Fruit fly (Drosophila melanogaster) whole organism, pupa: Measurements from ENCODE around the gene TwdlV.

ENCODE experiments used
- CG10348 ChIP-seq: fragments of 200-800 bp; sonication (Bioruptor generic); IDR thresholded peaks from 2 replicates; pipeline ENCODE4 v1.3.6; 2022; ENCODE audit warnings: missing biosample characterization, missing genetic modification characterization
- CG12605 ChIP-seq: fragments of 200-800 bp; sonication (Bioruptor generic); IDR thresholded peaks from 2 replicates; pipeline ENCODE4 v1.3.6; 2022; ENCODE audit warnings: missing biosample characterization, missing genetic modification characterization
- CG13204 ChIP-seq: fragments of 200-800 bp; sonication (Bioruptor generic); optimal IDR thresholded peaks from 2 replicates; lab custom pipeline; 2018; ENCODE audit warnings: missing biosample characterization, mild to moderate bottlenecking, missing genetic modification characterization, moderate library complexity
- CG14655 ChIP-seq: fragments of 200-800 bp; sonication (Bioruptor generic); optimal IDR thresholded peaks from 3 replicates; lab custom pipeline; 2017; ENCODE audit warnings: mild to moderate bottlenecking, missing biosample characterization, missing genetic modification reagents, missing genetic modification characterization
- CG15710 ChIP-seq: fragments of 200-800 bp; sonication (Bioruptor generic); optimal IDR thresholded peaks from 2 replicates; lab custom pipeline; 2018; ENCODE audit warnings: missing biosample characterization, mild to moderate bottlenecking, missing genetic modification characterization, moderate library complexity
- CG17806 ChIP-seq: fragments of 200-800 bp; sonication (Bioruptor generic); optimal IDR thresholded peaks from 2 replicates; lab custom pipeline; 2018; ENCODE audit warnings: missing biosample characterization, mild to moderate bottlenecking, missing genetic modification characterization, moderate library complexity
- CG32121 ChIP-seq: fragments of 200-800 bp; sonication (Bioruptor generic); IDR thresholded peaks from 2 replicates; pipeline ENCODE4 v1.3.6; 2022; ENCODE audit warnings: missing biosample characterization, missing genetic modification characterization
- CG34367 ChIP-seq: fragments of 200-800 bp; sonication (Bioruptor generic); optimal IDR thresholded peaks from 2 replicates; lab custom pipeline; 2018; ENCODE audit warnings: missing biosample characterization, mild to moderate bottlenecking, missing genetic modification characterization
- CG4496 ChIP-seq: fragments of 200-800 bp; sonication (Bioruptor generic); IDR thresholded peaks from 3 replicates; pipeline ENCODE4 v1.3.6; 2022; ENCODE audit warnings: missing biosample characterization, missing genetic modification characterization
- CG8159 ChIP-seq: fragments of 200-800 bp; sonication (Bioruptor generic); optimal IDR thresholded peaks from 3 replicates; lab custom pipeline; 2018; ENCODE audit warnings: missing biosample characterization, mild to moderate bottlenecking, missing genetic modification characterization, moderate library complexity
- CG8301 ChIP-seq: fragments of 200-800 bp; sonication (Bioruptor generic); optimal IDR thresholded peaks from 2 replicates; lab custom pipeline; 2018; ENCODE audit warnings: missing biosample characterization, mild to moderate bottlenecking, missing genetic modification characterization
- CG9948 ChIP-seq: fragments of 200-800 bp; sonication (Bioruptor generic); optimal IDR thresholded peaks from 2 replicates; lab custom pipeline; 2018; ENCODE audit warnings: missing biosample characterization, mild to moderate bottlenecking, missing genetic modification characterization, moderate library complexity
- D1 ChIP-seq: fragments of 200-800 bp; sonication (Bioruptor generic); optimal IDR thresholded peaks from 2 replicates; lab custom pipeline; 2018; ENCODE audit warnings: missing biosample characterization, mild to moderate bottlenecking, missing genetic modification characterization, moderate library complexity
- EcR ChIP-seq: fragments of 200-800 bp; sonication (Bioruptor generic); optimal IDR thresholded peaks from 3 replicates; lab custom pipeline; 2019; ENCODE audit warnings: missing biosample characterization, missing genetic modification characterization, mild to moderate bottlenecking, moderate library complexity, missing genetic modification reagents
- Ets98B ChIP-seq: fragments of 200-800 bp; sonication (Bioruptor generic); IDR thresholded peaks from 2 replicates; pipeline ENCODE4 v1.3.6; 2022; ENCODE audit warnings: missing biosample characterization, missing genetic modification characterization
- Pif1A ChIP-seq: fragments of 200-800 bp; sonication (Bioruptor generic); optimal IDR thresholded peaks from 3 replicates; lab custom pipeline; 2016; ENCODE audit warnings: missing biosample characterization, missing genetic modification characterization
- Pif1B ChIP-seq: fragments of 200-800 bp; sonication (Bioruptor generic); optimal IDR thresholded peaks from 3 replicates; lab custom pipeline; 2016; ENCODE audit warnings: missing biosample characterization, missing genetic modification characterization
- Snoo ChIP-seq: fragments of 200-800 bp; sonication (Bioruptor generic); optimal IDR thresholded peaks from 3 replicates; lab custom pipeline; 2017; ENCODE audit warnings: missing biosample characterization, mild to moderate bottlenecking, missing genetic modification characterization, inconsistent platforms
- fd96Ca ChIP-seq: fragments of 200-800 bp; sonication (Bioruptor generic); IDR thresholded peaks from 3 replicates; pipeline ENCODE4 v1.3.6; 2022; ENCODE audit warnings: missing biosample characterization, missing genetic modification characterization
- gl ChIP-seq: fragments of 200-800 bp; sonication (Bioruptor generic); optimal IDR thresholded peaks from 2 replicates; lab custom pipeline; 2018; ENCODE audit warnings: missing biosample characterization, mild to moderate bottlenecking, missing genetic modification characterization
- rn ChIP-seq: fragments of 200-800 bp; sonication (Bioruptor generic); IDR thresholded peaks from 2 replicates; pipeline ENCODE4 v1.3.6; 2022; ENCODE audit warnings: missing biosample characterization, missing genetic modification characterization

The TwdlV gene

DNA sequence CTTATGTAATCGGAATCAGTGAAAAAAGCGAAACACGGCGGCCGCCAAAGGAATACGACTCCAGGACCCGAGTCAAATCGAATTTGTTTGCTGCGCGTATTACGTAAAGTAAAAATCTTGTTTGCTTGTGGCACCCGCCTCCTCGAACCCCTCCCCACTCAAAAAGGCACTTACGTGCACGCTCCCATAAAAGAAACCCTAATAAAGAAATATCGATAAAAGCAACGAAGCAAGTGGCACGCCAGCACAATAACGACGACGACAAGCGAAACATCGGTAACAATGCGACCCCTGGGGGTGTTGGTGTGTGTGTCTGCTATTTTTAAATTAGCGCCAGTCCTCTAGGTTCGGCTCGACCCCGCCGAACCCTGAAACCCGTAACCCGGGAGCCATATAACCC, 27.7 kb downstream of the TwdlV start:
- TF ChIP-seq gl (tag; lab: Kevin White, UChicago) (no peak), CG14655 (GFP tag; lab: Kevin White, UChicago) (no peak), EcR (GFP tag; lab: Kevin White, UChicago) (no peak), CG8301 (tag; lab: Kevin White, UChicago) (no peak), CG4496 (no peak), CG17806 (tag; lab: Kevin White, UChicago) (no peak)

DNA sequence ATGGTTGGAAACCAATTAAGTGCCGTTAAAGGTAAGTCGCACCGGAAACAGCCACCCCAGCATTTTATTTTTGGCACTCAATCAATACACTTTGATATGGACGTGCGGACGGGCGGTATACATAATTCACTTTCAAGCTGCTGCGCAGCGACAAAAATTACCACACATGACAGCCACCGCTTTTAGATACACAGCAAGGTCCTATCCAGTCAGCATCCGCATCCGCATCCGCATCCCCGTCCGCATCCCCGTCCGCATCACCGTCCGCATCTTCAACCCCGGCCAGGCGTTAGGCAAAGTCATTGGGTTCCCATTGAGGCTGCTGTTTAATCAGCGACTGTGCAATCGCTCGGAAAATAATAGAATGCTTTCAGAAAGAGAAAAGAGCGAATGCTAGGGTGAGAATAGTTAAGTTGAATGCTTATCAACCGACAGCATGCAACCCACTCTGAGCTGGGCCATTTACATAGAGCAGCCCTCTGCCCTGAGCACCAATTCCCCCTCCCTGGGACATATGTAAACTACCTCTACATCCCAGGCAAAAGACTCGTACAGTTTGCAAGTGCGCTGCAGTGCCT, 30.0 kb downstream of the TwdlV start:
- TF ChIP-seq CG10348 (GFP tag; lab: Robert Waterston, UW) (no peak), CG12605 (GFP tag; lab: Robert Waterston, UW) (no peak), Pif1A (GFP tag; lab: Kevin White, UChicago) (no peak), CG9948 (tag; lab: Kevin White, UChicago) (no peak), CG17806 (tag; lab: Kevin White, UChicago) (no peak), Snoo (tag; lab: Kevin White, UChicago) (no peak), CG32121 (GFP tag; lab: Robert Waterston, UW) (no peak), Pif1B (GFP tag; lab: Kevin White, UChicago) (no peak), rn (no peak), D1 (tag; lab: Kevin White, UChicago) (no peak), CG34367 (tag; lab: Kevin White, UChicago) (no peak), Ets98B (GFP tag; lab: Robert Waterston, UW) (no peak), fd96Ca (no peak), CG8159 (tag; lab: Kevin White, UChicago) (no peak)

DNA sequence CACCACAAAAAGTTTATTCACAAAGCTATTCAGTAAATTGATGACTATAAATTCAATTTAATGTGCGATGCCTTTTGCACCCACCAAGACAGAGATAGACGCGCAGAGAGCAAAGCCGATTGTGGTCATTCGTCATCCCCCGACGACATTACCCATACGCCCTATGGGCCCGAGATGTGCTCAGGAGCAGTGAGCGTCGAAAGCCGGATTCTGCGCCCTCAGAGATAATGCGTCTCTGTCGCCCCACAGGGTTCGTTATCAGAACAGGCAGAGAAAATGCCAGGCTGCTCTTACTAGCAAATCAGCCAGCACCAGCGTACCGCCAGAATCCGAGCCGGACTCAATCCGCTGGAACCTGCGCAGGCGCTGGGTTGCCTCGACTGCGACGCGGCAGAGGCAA, 36.8 kb downstream of the TwdlV start:
- TF ChIP-seq gl (tag; lab: Kevin White, UChicago) (peak; percentile 7), EcR (GFP tag; lab: Kevin White, UChicago) (no peak)

DNA sequence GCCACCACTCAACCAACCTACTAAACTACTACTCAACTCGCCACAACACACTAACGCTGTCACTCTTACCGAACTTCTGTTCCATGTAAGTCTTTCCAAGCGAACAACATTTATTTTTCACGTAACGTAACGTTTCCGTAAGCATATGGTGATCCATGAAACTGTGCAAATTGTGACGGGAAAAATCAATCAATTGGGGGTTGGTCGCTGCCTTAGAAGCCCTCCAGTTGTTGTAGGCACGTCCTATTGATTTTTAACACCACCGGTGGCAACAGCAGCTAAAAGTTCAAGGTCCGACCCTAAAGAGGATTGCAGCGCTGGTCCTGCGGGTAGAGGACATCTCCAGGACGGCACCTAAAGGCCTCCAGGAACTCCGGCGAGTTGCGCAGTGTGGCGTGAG, 37.7 kb downstream of the TwdlV start:
- no peak for TF ChIP-seq CG8159 (tag; lab: Kevin White, UChicago)
- no peak for TF ChIP-seq Pif1B (GFP tag; lab: Kevin White, UChicago)
- no peak for TF ChIP-seq CG15710
- no peak for TF ChIP-seq CG32121 (GFP tag; lab: Robert Waterston, UW)
- no peak for TF ChIP-seq Snoo (tag; lab: Kevin White, UChicago)
- no peak for TF ChIP-seq CG14655 (GFP tag; lab: Kevin White, UChicago)
- no peak for TF ChIP-seq EcR (GFP tag; lab: Kevin White, UChicago)
- TF ChIP-seq gl (tag; lab: Kevin White, UChicago) = no peak
- no peak for TF ChIP-seq Ets98B (GFP tag; lab: Robert Waterston, UW)
- TF ChIP-seq CG10348 (GFP tag; lab: Robert Waterston, UW) = no peak
- TF ChIP-seq Pif1A (GFP tag; lab: Kevin White, UChicago) = no peak
- TF ChIP-seq CG13204 = no peak
- no peak for TF ChIP-seq rn
- no peak for TF ChIP-seq CG34367 (tag; lab: Kevin White, UChicago)
- no peak for TF ChIP-seq CG8301 (tag; lab: Kevin White, UChicago)
- no peak for TF ChIP-seq CG4496
- no peak for TF ChIP-seq CG12605 (GFP tag; lab: Robert Waterston, UW)

DNA sequence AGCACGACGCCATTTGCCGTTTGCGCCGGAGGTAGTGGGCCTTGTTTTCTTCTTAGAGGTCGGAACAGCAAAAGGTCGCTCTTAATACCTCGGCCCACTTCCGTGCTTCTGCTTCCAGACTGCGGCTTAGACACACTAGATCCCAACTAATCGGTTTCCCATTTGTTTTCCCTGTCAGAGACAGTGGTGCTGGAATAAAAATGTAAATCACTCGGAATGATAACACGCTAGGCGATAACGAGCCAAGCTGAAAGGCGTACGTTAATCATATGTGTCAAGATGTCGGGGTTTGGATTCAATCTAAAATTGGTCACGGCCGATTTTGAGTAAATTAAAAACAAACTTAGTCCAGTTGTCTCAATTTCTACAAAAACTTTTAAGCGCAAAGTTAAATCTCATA, 40.2 kb downstream of the TwdlV start, which contains the start of gene Nepl11:
TSS of gene Nepl11 (minus strand) at position 152 of the 400 bp plus-strand sequence.
- TF ChIP-seq gl (tag; lab: Kevin White, UChicago) = no peak
- no peak for TF ChIP-seq CG34367 (tag; lab: Kevin White, UChicago)
- TF ChIP-seq Snoo (tag; lab: Kevin White, UChicago) = no peak
- TF ChIP-seq CG12605 (GFP tag; lab: Robert Waterston, UW) = no peak
- no peak for TF ChIP-seq CG8159 (tag; lab: Kevin White, UChicago)
- TF ChIP-seq, all 21 proteins: peak for 0

DNA sequence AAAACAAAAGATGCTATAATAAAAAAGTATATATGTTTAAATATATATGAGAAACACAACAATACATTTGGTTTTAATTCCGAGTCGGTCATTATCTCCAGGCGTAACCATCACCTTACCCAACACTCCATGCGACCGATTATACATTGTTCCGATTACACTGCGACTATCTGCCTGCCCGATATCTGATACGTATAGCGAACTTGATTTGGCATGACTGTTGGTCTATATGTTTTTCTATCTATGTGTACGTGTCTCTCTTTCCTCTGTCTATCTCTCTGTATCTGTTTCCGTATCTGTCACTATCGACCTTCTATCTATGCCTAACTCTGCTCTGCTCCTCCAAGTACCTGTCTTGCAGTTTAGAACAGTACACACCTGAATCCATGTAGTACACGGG, 47.0 kb downstream of the TwdlV start:
- TF ChIP-seq fd96Ca (no peak), CG17806 (tag; lab: Kevin White, UChicago) (no peak), CG34367 (tag; lab: Kevin White, UChicago) (no peak), gl (tag; lab: Kevin White, UChicago) (no peak), D1 (tag; lab: Kevin White, UChicago) (no peak), CG8301 (tag; lab: Kevin White, UChicago) (no peak), CG14655 (GFP tag; lab: Kevin White, UChicago) (no peak), Ets98B (GFP tag; lab: Robert Waterston, UW) (no peak), CG12605 (GFP tag; lab: Robert Waterston, UW) (no peak), CG32121 (GFP tag; lab: Robert Waterston, UW) (no peak), EcR (GFP tag; lab: Kevin White, UChicago) (no peak), CG4496 (no peak)
